Worm (Caenorhabditis elegans) whole organism, L2 larva: ENCODE data around the gene mth-2.
"Not testable (repeated sequence)": the region's sequence is repeated elsewhere in the genome, so short reads cannot be mapped to it uniquely, and the experiment has no call there.

Experiments
- ceh-82 ChIP-seq: fragments of 150-350 bp; optimal IDR thresholded peaks from 2 replicates; lab custom pipeline; 2014; ENCODE audit warnings: missing biosample characterization, missing genetic modification characterization
- lin-39 ChIP-seq: fragments of 150-350 bp; optimal IDR thresholded peaks from 2 replicates; lab custom pipeline; 2014; ENCODE audit warnings: missing biosample characterization, missing genetic modification reagents, missing genetic modification characterization
- nhr-10 ChIP-seq: sonication (generic microtip); optimal IDR thresholded peaks from 2 replicates; lab custom pipeline; 2017; ENCODE audit warnings: missing biosample characterization, missing genetic modification characterization
- nhr-11 ChIP-seq: fragments of 150-350 bp; optimal IDR thresholded peaks from 2 replicates; lab custom pipeline; 2014; ENCODE audit warnings: missing biosample characterization, missing genetic modification characterization

ce11 chrII:4202633-4203032 is 8.5 kb upstream of the mth-2 start:
- not testable (repeated sequence) for TF ChIP-seq nhr-11 (tag; lab: Kevin White, UChicago); ceh-82 (tag; lab: Kevin White, UChicago); lin-39; nhr-10
